Fruit fly (Drosophila melanogaster) S2 (cell line): ENCODE measurements around the gene Cyfip.

Experiments used
- CG8478 ChIP-seq: fragments of >200 bp; optimal IDR thresholded peaks from 2 replicates; lab custom pipeline; 2018
- CTCF ChIP-seq, 2 experiments: fragments of >200 bp; optimal IDR thresholded peaks; 2 replicates each; lab custom pipeline; 2018

dm6 chr3R:15367477-15367876 lies 34.4 kb downstream of the Cyfip start, which contains the start of gene CG34404:
- TF ChIP-seq CG8478 (lab: Kevin White, UChicago) = no peak
- no peak for TF ChIP-seq CTCF (optimal IDR thresholded peaks at IDR 0.05; lab: Kevin White, UChicago)
